Fruit fly (Drosophila melanogaster) whole organism, embryonic: ENCODE results near the gene CG9444.
A peak's percentile ranks its signal among the peaks of the same experiment; 100 is the strongest.

Experiments used
- Atf3 ChIP-seq: fragments of 200-800 bp; sonication (Bioruptor generic); optimal IDR thresholded peaks from 3 replicates; lab custom pipeline; 2016; ENCODE audit warnings: missing biosample characterization, missing genetic modification characterization
- CG10431 ChIP-seq: fragments of 200-800 bp; sonication (Bioruptor generic); optimal IDR thresholded peaks from 3 replicates; lab custom pipeline; 2018; ENCODE audit warnings: missing biosample characterization, mild to moderate bottlenecking, missing genetic modification characterization
- CG11085 ChIP-seq: fragments of 200-800 bp; sonication (Bioruptor generic); IDR thresholded peaks from 2 replicates; pipeline ENCODE4 v1.3.6; 2022; ENCODE audit warnings: missing biosample characterization, missing genetic modification characterization
- CG18262 ChIP-seq: fragments of 200-800 bp; optimal IDR thresholded peaks from 3 replicates; lab custom pipeline; 2019; ENCODE audit warnings: missing biosample characterization, mild to moderate bottlenecking, missing genetic modification characterization, moderate library complexity
- CG2712 ChIP-seq: fragments of 200-800 bp; optimal IDR thresholded peaks from 3 replicates; lab custom pipeline; 2019; ENCODE audit warnings: missing biosample characterization, mild to moderate bottlenecking, missing genetic modification characterization, moderate library complexity
- CG30403 ChIP-seq: fragments of 200-800 bp; sonication (Bioruptor generic); optimal IDR thresholded peaks from 3 replicates; lab custom pipeline; 2016; ENCODE audit warnings: missing biosample characterization, missing genetic modification characterization
- CG31224 ChIP-seq: fragments of 200-800 bp; sonication (Bioruptor generic); IDR thresholded peaks from 2 replicates; pipeline ENCODE4 v1.3.6; 2022; ENCODE audit warnings: missing biosample characterization, missing genetic modification characterization
- CG32767 ChIP-seq: fragments of 200-800 bp; sonication (Bioruptor generic); IDR thresholded peaks from 2 replicates; pipeline ENCODE4 v1.3.6; 2022; ENCODE audit warnings: missing biosample characterization, missing genetic modification characterization
- CG4617 ChIP-seq: fragments of 200-800 bp; sonication (Bioruptor generic); optimal IDR thresholded peaks from 3 replicates; lab custom pipeline; 2016; ENCODE audit warnings: missing biosample characterization, missing genetic modification characterization, borderline replicate concordance
- CG6175 ChIP-seq: fragments of 200-800 bp; sonication (Bioruptor generic); IDR thresholded peaks from 3 replicates; pipeline ENCODE4 v1.3.6; 2022; ENCODE audit warnings: missing biosample characterization, missing genetic modification characterization
- CG6272 ChIP-seq: fragments of 200-800 bp; sonication (Bioruptor generic); IDR thresholded peaks from 2 replicates; pipeline ENCODE4 v1.3.6; 2022; ENCODE audit warnings: missing biosample characterization, missing genetic modification characterization
- CG9215 ChIP-seq: fragments of 200-800 bp; sonication (Bioruptor generic); IDR thresholded peaks from 2 replicates; pipeline ENCODE4 v1.3.6; 2022; ENCODE audit warnings: missing biosample characterization, missing genetic modification characterization
- CoRest ChIP-seq: fragments of 200-800 bp; sonication (Bioruptor generic); optimal IDR thresholded peaks from 3 replicates; lab custom pipeline; 2018; ENCODE audit warnings: missing biosample characterization, mild to moderate bottlenecking, missing genetic modification characterization, moderate library complexity
- Dip2 ChIP-seq: fragments of 200-800 bp; sonication (Bioruptor generic); IDR thresholded peaks from 2 replicates; pipeline ENCODE4 v1.3.6; 2022; ENCODE audit warnings: missing biosample characterization, missing genetic modification characterization
- E2f1 ChIP-seq: fragments of 200-800 bp; sonication (Bioruptor generic); IDR thresholded peaks from 2 replicates; pipeline ENCODE4 v1.3.6; 2022; ENCODE audit warnings: missing biosample characterization, missing genetic modification characterization
- ERR ChIP-seq: fragments of 200-800 bp; sonication (Bioruptor generic); optimal IDR thresholded peaks from 2 replicates; lab custom pipeline; 2016; ENCODE audit warnings: missing biosample characterization, missing genetic modification characterization
- Fer1 ChIP-seq: fragments of 200-800 bp; sonication (Bioruptor generic); optimal IDR thresholded peaks from 2 replicates; lab custom pipeline; 2017; ENCODE audit warnings: missing biosample characterization, mild to moderate bottlenecking, missing genetic modification characterization
- Fer3 ChIP-seq: fragments of 200-800 bp; sonication (Bioruptor generic); optimal IDR thresholded peaks from 2 replicates; lab custom pipeline; 2018; ENCODE audit warnings: missing biosample characterization, mild to moderate bottlenecking, missing genetic modification characterization, moderate library complexity
- HLH4C ChIP-seq: fragments of 200-800 bp; sonication (Bioruptor generic); IDR thresholded peaks from 3 replicates; pipeline ENCODE4 v1.3.6; 2022; ENCODE audit warnings: missing biosample characterization, missing genetic modification characterization; ENCODE audit not compliant: partially characterized antibody
- Hr78 ChIP-seq, 2 experiments: fragments of 200-800 bp in 1 of 2; fragments of >200 bp in 1 of 2; sonication (Bioruptor generic) in 1 of 2; optimal IDR thresholded peaks; 2 replicates each; lab custom pipeline; 2017 to 2019; ENCODE audit warnings: missing biosample characterization in 2 of 2, missing genetic modification characterization in 2 of 2, mild to moderate bottlenecking in 1 of 2, moderate library complexity in 1 of 2
- Hsf ChIP-seq: fragments of 200-800 bp; sonication (Bioruptor generic); optimal IDR thresholded peaks from 3 replicates; lab custom pipeline; 2016; ENCODE audit warnings: missing biosample characterization, missing genetic modification characterization
- MESR4 ChIP-seq: fragments of 200-800 bp; sonication (Bioruptor generic); optimal IDR thresholded peaks from 2 replicates; lab custom pipeline; 2018; ENCODE audit warnings: missing biosample characterization, mild to moderate bottlenecking, missing genetic modification characterization, moderate library complexity
- MTF-1 ChIP-seq: fragments of 200-800 bp; sonication (Bioruptor generic); optimal IDR thresholded peaks from 2 replicates; lab custom pipeline; 2018; ENCODE audit warnings: missing biosample characterization, mild to moderate bottlenecking, missing genetic modification characterization, borderline replicate concordance
- Med ChIP-seq: fragments of 200-800 bp; sonication (Bioruptor generic); peaks from one replicate; lab custom pipeline; 2016; ENCODE audit warnings: missing biosample characterization, missing genetic modification characterization, mild to moderate bottlenecking, inconsistent platforms, moderate library complexity
- NFAT ChIP-seq: fragments of 200-800 bp; sonication (Bioruptor generic); IDR thresholded peaks from 2 replicates; pipeline ENCODE4 v1.3.6; 2022; ENCODE audit warnings: missing biosample characterization, missing genetic modification characterization
- Nf-YA ChIP-seq: fragments of 200-800 bp; sonication (Bioruptor generic); IDR thresholded peaks from 2 replicates; pipeline ENCODE4 v1.3.6; 2022; ENCODE audit warnings: missing biosample characterization, missing genetic modification characterization
- Nf-YC ChIP-seq: fragments of 200-800 bp; optimal IDR thresholded peaks from 3 replicates; lab custom pipeline; 2019; ENCODE audit warnings: missing biosample characterization, mild to moderate bottlenecking, missing genetic modification characterization, moderate library complexity
- Oli ChIP-seq: fragments of 200-800 bp; sonication (Bioruptor generic); optimal IDR thresholded peaks from 2 replicates; lab custom pipeline; 2018; ENCODE audit warnings: missing biosample characterization, mild to moderate bottlenecking, missing genetic modification characterization, moderate library complexity
- Usf ChIP-seq: fragments of 200-800 bp; sonication (Bioruptor generic); optimal IDR thresholded peaks from 2 replicates; lab custom pipeline; 2017; ENCODE audit warnings: missing genotype, missing biosample characterization, missing genetic modification characterization
- ase ChIP-seq: fragments of 200-800 bp; sonication (Bioruptor generic); IDR thresholded peaks from 3 replicates; pipeline ENCODE4 v1.3.6; 2022; ENCODE audit warnings: missing biosample characterization, missing genetic modification characterization
- bbx ChIP-seq: fragments of 200-800 bp; sonication (Bioruptor generic); IDR thresholded peaks from 2 replicates; pipeline ENCODE4 v1.3.6; 2022; ENCODE audit warnings: missing biosample characterization, missing genetic modification characterization; ENCODE audit not compliant: partially characterized antibody
- cg ChIP-seq: fragments of 200-800 bp; sonication (Bioruptor generic); optimal IDR thresholded peaks from 3 replicates; lab custom pipeline; 2019; ENCODE audit warnings: missing biosample characterization, mild to moderate bottlenecking, missing genetic modification characterization, moderate library complexity
- chinmo ChIP-seq: fragments of 200-800 bp; sonication (Bioruptor generic); IDR thresholded peaks from 4 replicates; pipeline ENCODE4 v1.3.6; 2022; ENCODE audit warnings: missing biosample characterization, missing genetic modification characterization; ENCODE audit not compliant: partially characterized antibody
- dm ChIP-seq: fragments of 200-800 bp; sonication (Bioruptor generic); optimal IDR thresholded peaks from 3 replicates; lab custom pipeline; 2016; ENCODE audit warnings: missing biosample characterization, missing genetic modification characterization
- ems ChIP-seq: fragments of 200-800 bp; sonication (Bioruptor generic); optimal IDR thresholded peaks from 3 replicates; lab custom pipeline; 2016; ENCODE audit warnings: missing biosample characterization, missing genetic modification characterization
- fd102C ChIP-seq: fragments of 200-800 bp; sonication (Bioruptor generic); optimal IDR thresholded peaks from 2 replicates; lab custom pipeline; 2018; ENCODE audit warnings: missing biosample characterization, mild to moderate bottlenecking, missing genetic modification characterization, moderate library complexity
- gcm2 ChIP-seq: fragments of 200-800 bp; sonication (Bioruptor generic); optimal IDR thresholded peaks from 2 replicates; lab custom pipeline; 2016; ENCODE audit warnings: missing biosample characterization, missing genetic modification characterization
- grn ChIP-seq: fragments of 200-800 bp; sonication (Bioruptor generic); optimal IDR thresholded peaks from 3 replicates; lab custom pipeline; 2017; ENCODE audit warnings: missing biosample characterization, missing genetic modification characterization
- insv ChIP-seq, 2 experiments: fragments of 200-800 bp; sonication (Bioruptor generic); optimal IDR thresholded peaks; 3 replicates each; lab custom pipeline; 2016 to 2018; ENCODE audit warnings: missing biosample characterization in 2 of 2, missing genetic modification characterization in 2 of 2
- kah ChIP-seq: fragments of 200-800 bp; sonication (Bioruptor generic); optimal IDR thresholded peaks from 2 replicates; lab custom pipeline; 2018; ENCODE audit warnings: missing biosample characterization, mild to moderate bottlenecking, missing genetic modification characterization
- pho ChIP-seq: fragments of 200-800 bp; sonication (Bioruptor generic); optimal IDR thresholded peaks from 2 replicates; lab custom pipeline; 2016; ENCODE audit warnings: missing biosample characterization, missing genetic modification characterization
- salm ChIP-seq: fragments of 200-800 bp; sonication (Bioruptor generic); optimal IDR thresholded peaks from 2 replicates; lab custom pipeline; 2018; ENCODE audit warnings: missing biosample characterization, mild to moderate bottlenecking, missing genetic modification characterization
- sima ChIP-seq: fragments of 200-800 bp; sonication (Bioruptor generic); optimal IDR thresholded peaks from 2 replicates; lab custom pipeline; 2016; ENCODE audit warnings: missing biosample characterization, missing genetic modification characterization
- so ChIP-seq: fragments of 200-800 bp; sonication (Bioruptor generic); IDR thresholded peaks from 3 replicates; pipeline ENCODE4 v1.3.6; 2022; ENCODE audit warnings: missing biosample characterization, missing genetic modification characterization
- sug ChIP-seq: fragments of 200-800 bp; optimal IDR thresholded peaks from 2 replicates; lab custom pipeline; 2019; ENCODE audit warnings: missing biosample characterization, mild to moderate bottlenecking, missing genetic modification characterization, moderate library complexity
- wdn ChIP-seq: fragments of 200-800 bp; sonication (Bioruptor generic); IDR thresholded peaks from 2 replicates; pipeline ENCODE4 v1.3.6; 2022; ENCODE audit warnings: missing biosample characterization, missing genetic modification characterization

The CG9444 gene

dm6 chr3R:9710886-9711285 lies 26.8 kb upstream of the CG9444 start, which contains the start of the genes trbd and dmt (continued):
- TF ChIP-seq wdn (GFP tag; lab: Robert Waterston, UW) (no peak), sima (peak; percentile 24)

- TF ChIP-seq CG6175 (GFP tag; lab: Robert Waterston, UW) (no peak), insv (GFP tag; optimal IDR thresholded peaks at IDR 0.05; lab: Kevin White, UChicago) (peak in 1 of 2 experiments; percentile 76), Med (GFP tag; lab: Kevin White, UChicago) (peak; percentile 32)
These were observed 26.2 kb upstream of the CG9444 start for dm6 chr3R:9710228-9710627.

- TF ChIP-seq CG9215 (no peak), Atf3 (GFP tag; lab: Kevin White, UChicago) (peak; percentile 29), CoRest (peak; percentile 27), MESR4 (GFP tag; lab: Kevin White, UChicago) (peak; percentile 53), Oli (no peak), cg (GFP tag; lab: Kevin White, UChicago) (peak; percentile 93), kah (GFP tag; lab: Kevin White, UChicago) (peak; percentile 32), CG4617 (peak; percentile 34), CG18262 (tag; lab: Kevin White, UChicago) (peak; percentile 34), grn (GFP tag; lab: Kevin White, UChicago) (peak; percentile 70), CG32767 (GFP tag; lab: Robert Waterston, UW) (no peak), salm (tag; lab: Kevin White, UChicago) (peak; percentile 47), CG30403 (GFP tag; lab: Kevin White, UChicago) (peak; percentile 29), NFAT (GFP tag; lab: Robert Waterston, UW) (no peak), sug (tag; lab: Kevin White, UChicago) (peak; percentile 41), so (no peak), ems (GFP tag; lab: Kevin White, UChicago) (peak; percentile 17), Hr78 (GFP tag; optimal IDR thresholded peaks at IDR 0.05; lab: Kevin White, UChicago) (no peak), Fer1 (peak; percentile 23), ase (GFP tag; lab: Robert Waterston, UW) (no peak), bbx (no peak), Dip2 (GFP tag; lab: Robert Waterston, UW) (no peak), E2f1 (no peak), Hsf (GFP tag; lab: Kevin White, UChicago) (peak; percentile 51), chinmo (GFP tag; lab: Robert Waterston, UW) (no peak), pho (GFP tag; lab: Kevin White, UChicago) (peak; percentile 80), CG10431 (GFP tag; lab: Kevin White, UChicago) (peak; percentile 32), Fer3 (tag; lab: Kevin White, UChicago) (peak; percentile 36), Med (GFP tag; lab: Kevin White, UChicago) (peak; percentile 93), fd102C (peak; percentile 22), dm (GFP tag; lab: Kevin White, UChicago) (peak; percentile 94), HLH4C (GFP tag; lab: Robert Waterston, UW) (no peak), CG11085 (GFP tag; lab: Robert Waterston, UW) (no peak), Usf (GFP tag; lab: Kevin White, UChicago) (no peak), CG2712 (tag; lab: Kevin White, UChicago) (peak; percentile 73), CG31224 (no peak), Nf-YA (GFP tag; lab: Robert Waterston, UW) (no peak), CG6272 (GFP tag; lab: Robert Waterston, UW) (peak; percentile 30; the same call in 1 of the 2 replicates), ERR (GFP tag; lab: Kevin White, UChicago) (peak; percentile 51), gcm2 (peak; percentile 53), Nf-YC (tag; lab: Kevin White, UChicago) (peak; percentile 32), MTF-1 (GFP tag; lab: Kevin White, UChicago) (peak; percentile 52)
These were observed 21.1 kb upstream of the CG9444 start, which contains the start of gene Unc-115a for dm6 chr3R:9705008-9705628. Gene Unc-115a, minus strand, starts transcription at chr3R:9705417.
